Worm (Caenorhabditis elegans): ENCODE results near the gene phf-33.
"Not testable (repeated sequence)": the region's sequence is repeated elsewhere in the genome, so short reads cannot be mapped to it uniquely, and the experiment has no call there.

phf-33 gene

ce11 chrX:13261037-13261592 lies 17.7 kb downstream of the phf-33 start:
- TF ChIP-seq pha-4 (GFP tag; IDR thresholded peaks at IDR 0.05) (peak; percentile 57; the same call in 1 of the 2 replicates), daf-16 (GFP tag; optimal IDR thresholded peaks at IDR 0.05) (peak in 1 of 2 experiments; percentile 51), daf-16 (tag; optimal IDR thresholded peaks at IDR 0.05) (peak; percentile 85), arid-1 (GFP tag; conservative IDR thresholded peaks at IDR 0.05) (0 out of 2 replicates have a peak, but pooled peaks have one; percentile 33), lin-1 (GFP tag; IDR thresholded peaks at IDR 0.05) (0 out of 2 replicates have a peak, but pooled peaks have one; percentile 15), pqm-1 (tag; optimal IDR thresholded peaks at IDR 0.05) (peak; percentile 4), tra-1 (GFP tag; IDR thresholded peaks at IDR 0.05) (peak; percentile 61; the same call in 1 of the 2 replicates), lin-38 (GFP tag; IDR thresholded peaks at IDR 0.05) (peak; percentile 62), dve-1 (tag; optimal IDR thresholded peaks at IDR 0.05; ENCODE audit: insufficient read depth) (peak; percentile 59), vab-7 (GFP tag; IDR thresholded peaks at IDR 0.05) (peak; percentile 55; the same call in 1 of the 2 replicates), hlh-11 (tag; optimal IDR thresholded peaks at IDR 0.05) (peak; percentile 13), dmd-6 (GFP tag; IDR thresholded peaks at IDR 0.05) (peak; percentile 46), snpc-1.2 (GFP tag; IDR thresholded peaks at IDR 0.05) (peak; percentile 64; the same call in 1 of the 2 replicates), mep-1 (tag; optimal IDR thresholded peaks at IDR 0.05) (peak; percentile 6), nhr-48 (tag; optimal IDR thresholded peaks at IDR 0.05) (peak; percentile 27), mes-2 (tag; optimal IDR thresholded peaks at IDR 0.05; ENCODE audit: poor library complexity, severe bottlenecking) (peak; percentile 49), lim-7 (GFP tag; IDR thresholded peaks at IDR 0.05) (peak; percentile 70)
- TF ChIP-seq pha-4 (tag; optimal IDR thresholded peaks at IDR 0.05): not testable (repeated sequence)

DNA sequence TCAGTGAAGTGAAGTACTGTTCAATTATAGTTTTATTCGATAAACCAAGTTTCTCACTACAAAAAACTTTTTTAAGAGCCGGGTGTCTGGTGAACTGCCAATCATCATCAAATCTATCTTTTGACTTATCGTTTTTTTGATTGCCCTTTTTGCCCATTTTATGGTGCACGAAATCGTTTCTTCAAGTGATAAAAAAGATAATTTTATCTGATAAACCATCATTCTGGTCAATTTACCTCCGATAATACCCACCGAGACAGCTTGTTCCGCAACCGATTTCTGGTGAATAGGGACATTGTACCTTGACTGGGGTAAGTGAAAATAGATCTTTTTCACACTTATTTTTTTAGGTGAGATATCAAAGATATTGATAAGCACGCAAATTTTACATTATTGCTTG lies 21.2 kb downstream of the phf-33 start, which contains the start of gene K08H2.10:
TSS of gene K08H2.10 (plus strand) at position 230 of the 400 bp plus-strand sequence.
- TF ChIP-seq jun-1 (tag; optimal IDR thresholded peaks at IDR 0.05) (no peak), tra-1 (GFP tag; IDR thresholded peaks at IDR 0.05) (peak; percentile 98), madf-5 (GFP tag; IDR thresholded peaks at IDR 0.05) (no peak), vab-7 (GFP tag; IDR thresholded peaks at IDR 0.05) (no peak), mxl-3 (GFP tag; optimal IDR thresholded peaks at IDR 0.05) (no peak), pha-4 (GFP tag; IDR thresholded peaks at IDR 0.05) (no peak), pha-4 (tag; optimal IDR thresholded peaks at IDR 0.05) (no peak), dpl-1 (GFP tag; optimal IDR thresholded peaks at IDR 0.05) (no peak), ZK337.2 (GFP tag; IDR thresholded peaks at IDR 0.05) (no peak), lin-38 (GFP tag; IDR thresholded peaks at IDR 0.05) (no peak), unc-39 (tag; optimal IDR thresholded peaks at IDR 0.05) (no peak), T26A8.4 (GFP tag; IDR thresholded peaks at IDR 0.05) (no peak), hlh-30 (tag; optimal IDR thresholded peaks at IDR 0.05; ENCODE audit: insufficient read depth) (no peak), daf-16 (GFP tag; optimal IDR thresholded peaks at IDR 0.05) (peak in 1 of 2 experiments; percentile 28), daf-16 (tag; optimal IDR thresholded peaks at IDR 0.05) (peak; percentile 39), lim-7 (GFP tag; IDR thresholded peaks at IDR 0.05) (no peak), ceh-32 (tag; optimal IDR thresholded peaks at IDR 0.05; ENCODE audit: poor library complexity) (no peak), egl-27 (tag; optimal IDR thresholded peaks at IDR 0.05) (no peak), fos-1 (tag; optimal IDR thresholded peaks at IDR 0.05) (no peak), fkh-10 (GFP tag; optimal IDR thresholded peaks at IDR 0.05) (no peak), nhr-77 (tag; optimal IDR thresholded peaks at IDR 0.05) (peak; percentile 35), rbr-2 (tag; optimal IDR thresholded peaks at IDR 0.05) (no peak), ZK546.5 (tag; optimal IDR thresholded peaks at IDR 0.05) (no peak), D1046.2 (GFP tag; IDR thresholded peaks at IDR 0.05) (no peak), dmd-6 (GFP tag; IDR thresholded peaks at IDR 0.05) (peak; percentile 94), ztf-7 (tag; optimal IDR thresholded peaks at IDR 0.05) (no peak), nhr-102 (tag; optimal IDR thresholded peaks at IDR 0.05) (no peak), lin-15B (tag; optimal IDR thresholded peaks at IDR 0.05) (no peak), gei-8 (GFP tag; optimal IDR thresholded peaks at IDR 0.05) (no peak), arid-1 (GFP tag; conservative IDR thresholded peaks at IDR 0.05) (no peak), pqm-1 (tag; optimal IDR thresholded peaks at IDR 0.05) (peak; percentile 88), ceh-20 (GFP tag; IDR thresholded peaks at IDR 0.05) (peak; percentile 72; the same call in 1 of the 2 replicates), daf-12 (tag; optimal IDR thresholded peaks at IDR 0.05) (no peak), cey-2 (tag; optimal IDR thresholded peaks at IDR 0.05; ENCODE audit: borderline replicate concordance, insufficient read depth) (no peak), dmd-9 (GFP tag; IDR thresholded peaks at IDR 0.05) (no peak), daf-19 (GFP tag; conservative IDR thresholded peaks at IDR 0.05) (no peak), ama-1 (optimal IDR thresholded peaks at IDR 0.05) (no peak), nhr-28 (tag; optimal IDR thresholded peaks at IDR 0.05) (peak; percentile 66), ztf-11 (tag; optimal IDR thresholded peaks at IDR 0.05) (no peak), lin-39 (tag; optimal IDR thresholded peaks at IDR 0.05) (no peak)

Data from whole organism, L4 larva.